Worm (Caenorhabditis elegans) whole organism, L1 larva: ENCODE results near the gene F09E10.5.

Source experiments
- C04F5.9 ChIP-seq: sonication (generic microtip); optimal IDR thresholded peaks from 2 replicates; lab custom pipeline; 2016; ENCODE audit warnings: missing genetic modification characterization, missing compliant biosample characterization
- C34B4.2 ChIP-seq: sonication (generic microtip); optimal IDR thresholded peaks from 2 replicates; lab custom pipeline; 2017; ENCODE audit warnings: mild to moderate bottlenecking, missing genetic modification characterization, missing compliant biosample characterization
- F16B12.6 ChIP-seq: fragments of 150-350 bp; optimal IDR thresholded peaks from 2 replicates; lab custom pipeline; 2014; ENCODE audit warnings: missing biosample characterization, missing genetic modification characterization
- Y116A8C.19 ChIP-seq: sonication (generic microtip); optimal IDR thresholded peaks from 2 replicates; lab custom pipeline; 2016; ENCODE audit warnings: missing compliant biosample characterization, missing genetic modification characterization, borderline replicate concordance
- alr-1 ChIP-seq: fragments of 200-800 bp; sonication (Bioruptor generic); optimal IDR thresholded peaks from 2 replicates; lab custom pipeline; 2018; ENCODE audit warnings: borderline replicate concordance, mild to moderate bottlenecking, missing genetic modification characterization, missing compliant biosample characterization
- ama-1 ChIP-seq: fragments of 150-350 bp; optimal IDR thresholded peaks from 2 replicates; lab custom pipeline; 2014
- blmp-1 ChIP-seq: fragments of 150-350 bp; optimal IDR thresholded peaks from 2 replicates; lab custom pipeline; 2014; ENCODE audit warnings: missing biosample characterization, missing genetic modification characterization
- ceh-63 ChIP-seq: fragments of 200-800 bp; sonication (Bioruptor generic); optimal IDR thresholded peaks from 2 replicates; lab custom pipeline; 2018; ENCODE audit warnings: mild to moderate bottlenecking, missing genetic modification characterization, missing compliant biosample characterization
- ceh-8 ChIP-seq: fragments of 200-800 bp; sonication (Bioruptor generic); optimal IDR thresholded peaks from 2 replicates; lab custom pipeline; 2018; ENCODE audit warnings: mild to moderate bottlenecking, missing genetic modification characterization, moderate library complexity, missing compliant biosample characterization
- ces-1 ChIP-seq: fragments of 150-350 bp; optimal IDR thresholded peaks from 2 replicates; lab custom pipeline; 2014; ENCODE audit warnings: missing biosample characterization, missing genetic modification reagents, missing genetic modification characterization
- dpl-1 ChIP-seq, 3 experiments: fragments of 150-350 bp in 2 of 3; sonication (generic microtip) in 1 of 3; optimal IDR thresholded peaks; 2 replicates each; lab custom pipeline; 2014 to 2017; ENCODE audit warnings: missing biosample characterization in 3 of 3, missing genetic modification characterization in 3 of 3, missing genetic modification reagents in 3 of 3
- efl-1 ChIP-seq, 4 experiments: fragments of 150-350 bp; optimal IDR thresholded peaks in 3 of 4; peaks in 1 of 4; 1 replicate in 1 of 4; 2 replicates in 3 of 4; lab custom pipeline; 2014; ENCODE audit warnings: missing biosample characterization in 2 of 4, missing genetic modification characterization in 2 of 4, missing genetic modification reagents in 2 of 4
- egl-13 ChIP-seq: sonication (generic microtip); optimal IDR thresholded peaks from 2 replicates; lab custom pipeline; 2016; ENCODE audit warnings: missing genotype, missing genetic modification reagents, missing genetic modification characterization, missing compliant biosample characterization
- egl-27 ChIP-seq, 2 experiments: fragments of 150-350 bp in 1 of 2; sonication (generic microtip); optimal IDR thresholded peaks; 3 replicates each; lab custom pipeline; 2017 to 2018; ENCODE audit warnings: missing biosample characterization in 2 of 2, missing genetic modification characterization in 2 of 2, missing genetic modification reagents in 2 of 2
- fkh-10 ChIP-seq: sonication (generic microtip); optimal IDR thresholded peaks from 2 replicates; lab custom pipeline; 2017; ENCODE audit warnings: missing biosample characterization, missing genetic modification reagents, missing genetic modification characterization
- fkh-8 ChIP-seq: sonication (generic microtip); optimal IDR thresholded peaks from 2 replicates; lab custom pipeline; 2016; ENCODE audit warnings: mild to moderate bottlenecking, missing genetic modification characterization, missing compliant biosample characterization
- grh-1 ChIP-seq: fragments of 200-800 bp; sonication (Bioruptor generic); IDR thresholded peaks from 2 replicates; pipeline ENCODE4 v1.3.6; 2022; ENCODE audit warnings: missing genetic modification reagents, missing genetic modification characterization, missing compliant biosample characterization
- hlh-17 ChIP-seq: fragments of 200-800 bp; sonication (Bioruptor generic); optimal IDR thresholded peaks from 2 replicates; lab custom pipeline; 2018; ENCODE audit warnings: missing genetic modification characterization, mild to moderate bottlenecking, missing compliant biosample characterization, moderate library complexity, borderline replicate concordance
- hlh-4 ChIP-seq: sonication (generic microtip); optimal IDR thresholded peaks from 2 replicates; lab custom pipeline; 2016; ENCODE audit warnings: mild to moderate bottlenecking, missing genetic modification characterization, missing compliant biosample characterization
- hpl-2 ChIP-seq: fragments of 150-350 bp; optimal IDR thresholded peaks from 2 replicates; lab custom pipeline; 2014; ENCODE audit warnings: missing biosample characterization, missing genetic modification reagents, missing genetic modification characterization
- isw-1 ChIP-seq: fragments of 200-800 bp; sonication (Bioruptor generic); IDR thresholded peaks from 2 replicates; pipeline ENCODE4 v1.3.6; 2022; ENCODE audit warnings: missing genetic modification characterization, missing compliant biosample characterization
- jun-1 ChIP-seq: fragments of 150-350 bp; optimal IDR thresholded peaks from 2 replicates; lab custom pipeline; 2014; ENCODE audit warnings: missing biosample characterization, missing genetic modification reagents, missing genetic modification characterization
- lin-13 ChIP-seq: fragments of 150-350 bp; optimal IDR thresholded peaks from 2 replicates; lab custom pipeline; 2014; ENCODE audit warnings: missing biosample characterization, missing genetic modification reagents, missing genetic modification characterization
- lsy-2 ChIP-seq, 2 experiments: fragments of 150-350 bp; optimal IDR thresholded peaks; 2 replicates each; lab custom pipeline; 2014; ENCODE audit warnings: missing biosample characterization in 2 of 2, missing genetic modification characterization in 2 of 2
- mef-2 ChIP-seq: fragments of 150-350 bp; optimal IDR thresholded peaks from 2 replicates; lab custom pipeline; 2014; ENCODE audit warnings: missing biosample characterization, missing genetic modification characterization
- mep-1 ChIP-seq: fragments of 150-350 bp; optimal IDR thresholded peaks from 2 replicates; lab custom pipeline; 2014; ENCODE audit warnings: missing biosample characterization, missing genetic modification characterization
- nhr-19 ChIP-seq: fragments of 200-800 bp; sonication (Bioruptor generic); conservative IDR thresholded peaks from 2 replicates; pipeline ENCODE4 v1.3.6; 2022; ENCODE audit warnings: missing genetic modification characterization, missing compliant biosample characterization
- nhr-237 ChIP-seq: fragments of 150-350 bp; optimal IDR thresholded peaks from 2 replicates; lab custom pipeline; 2014; ENCODE audit warnings: missing biosample characterization, missing genetic modification characterization
- nhr-71 ChIP-seq: sonication (generic microtip); optimal IDR thresholded peaks from 2 replicates; lab custom pipeline; 2016; ENCODE audit warnings: mild to moderate bottlenecking, missing genetic modification characterization, moderate library complexity, missing compliant biosample characterization
- nhr-76 ChIP-seq: sonication (generic microtip); optimal IDR thresholded peaks from 2 replicates; lab custom pipeline; 2017; ENCODE audit warnings: missing biosample characterization, missing genetic modification characterization
- pag-3 ChIP-seq: sonication (generic microtip); optimal IDR thresholded peaks from 2 replicates; lab custom pipeline; 2017; ENCODE audit warnings: missing genetic modification characterization, mild to moderate bottlenecking, missing compliant biosample characterization, antibody characterized with exemption, borderline replicate concordance; ENCODE audit not compliant: insufficient read depth
- pax-3 ChIP-seq: fragments of 200-800 bp; sonication (Bioruptor generic); optimal IDR thresholded peaks from 2 replicates; lab custom pipeline; 2018; ENCODE audit warnings: mild to moderate bottlenecking, missing genetic modification characterization, moderate library complexity, missing compliant biosample characterization
- rnt-1 ChIP-seq: sonication (generic microtip); optimal IDR thresholded peaks from 2 replicates; lab custom pipeline; 2016; ENCODE audit warnings: mild to moderate bottlenecking, missing genetic modification characterization, moderate library complexity, missing compliant biosample characterization
- skn-1 ChIP-seq: fragments of 150-350 bp; optimal IDR thresholded peaks from 2 replicates; lab custom pipeline; 2014; ENCODE audit warnings: missing biosample characterization, missing genetic modification characterization
- snu-23 ChIP-seq: sonication (generic microtip); optimal IDR thresholded peaks from 2 replicates; lab custom pipeline; 2016; ENCODE audit warnings: missing genetic modification characterization, missing compliant biosample characterization
- sup-37 ChIP-seq: fragments of 200-800 bp; sonication (Bioruptor generic); optimal IDR thresholded peaks from 2 replicates; lab custom pipeline; 2018; ENCODE audit warnings: mild to moderate bottlenecking, missing genetic modification characterization, missing compliant biosample characterization
- tlp-1 ChIP-seq: fragments of 150-350 bp; optimal IDR thresholded peaks from 2 replicates; lab custom pipeline; 2014; ENCODE audit warnings: missing biosample characterization, missing genetic modification characterization
- unc-62 ChIP-seq: fragments of 150-350 bp; optimal IDR thresholded peaks from 2 replicates; lab custom pipeline; 2014; ENCODE audit warnings: missing biosample characterization, missing genetic modification reagents, missing genetic modification characterization
- unc-86 ChIP-seq: sonication (generic microtip); optimal IDR thresholded peaks from 2 replicates; lab custom pipeline; 2016; ENCODE audit warnings: missing genetic modification characterization, missing compliant biosample characterization
- unc-98 ChIP-seq: fragments of 200-800 bp; sonication (Bioruptor generic); IDR thresholded peaks from 2 replicates; pipeline ENCODE4 v1.3.6; 2022; ENCODE audit warnings: missing genetic modification characterization, missing compliant biosample characterization
- vab-15 ChIP-seq: sonication (generic microtip); optimal IDR thresholded peaks from 2 replicates; lab custom pipeline; 2017; ENCODE audit warnings: missing genotype, mild to moderate bottlenecking, missing genetic modification characterization, missing compliant biosample characterization
- xbp-1 ChIP-seq: sonication (generic microtip); optimal IDR thresholded peaks from 2 replicates; lab custom pipeline; 2016; ENCODE audit warnings: missing genetic modification characterization, missing compliant biosample characterization
- zip-4 ChIP-seq: fragments of 200-800 bp; sonication (Bioruptor generic); optimal IDR thresholded peaks from 2 replicates; lab custom pipeline; 2018; ENCODE audit warnings: mild to moderate bottlenecking, missing genetic modification characterization, moderate library complexity, missing compliant biosample characterization
- ztf-11 ChIP-seq, 2 experiments: sonication (generic microtip); optimal IDR thresholded peaks; 2 replicates each; lab custom pipeline; 2016 to 2017; ENCODE audit warnings: missing genetic modification characterization in 2 of 2, missing biosample characterization in 1 of 2, missing compliant biosample characterization in 1 of 2

Gene F09E10.5

ce11 chrX:1489574-1489973, 4.6 kb downstream of the F09E10.5 start:
- no peak for TF ChIP-seq tlp-1
- no peak for TF ChIP-seq ceh-63
- no peak for TF ChIP-seq ztf-11 (tag; optimal IDR thresholded peaks at IDR 0.05; lab: Kevin White, UChicago)
- no peak for TF ChIP-seq hpl-2 (GFP tag; lab: Kevin White, UChicago)
- no peak for TF ChIP-seq C34B4.2 (tag; lab: Kevin White, UChicago)
- TF ChIP-seq dpl-1 (GFP tag; optimal IDR thresholded peaks at IDR 0.05; lab: Kevin White, UChicago) = no peak
- TF ChIP-seq mep-1 (tag; lab: Kevin White, UChicago) = no peak
- TF ChIP-seq pax-3 (tag; lab: Kevin White, UChicago) = no peak
- no peak for TF ChIP-seq xbp-1
- no peak for TF ChIP-seq unc-98 (GFP tag; lab: Robert Waterston, UW)
- TF ChIP-seq vab-15 (tag; lab: Kevin White, UChicago) = no peak
- no peak for TF ChIP-seq isw-1 (GFP tag; lab: Robert Waterston, UW)
- no peak for TF ChIP-seq nhr-237 (tag; lab: Kevin White, UChicago)
- no peak for TF ChIP-seq grh-1 (GFP tag; lab: Robert Waterston, UW)
- TF ChIP-seq snu-23 (GFP tag; lab: Kevin White, UChicago) = no peak
- no peak for TF ChIP-seq egl-27 (tag; optimal IDR thresholded peaks at IDR 0.05; lab: Kevin White, UChicago)
- TF ChIP-seq hlh-4 = no peak
- no peak for TF ChIP-seq ama-1
- no peak for TF ChIP-seq unc-86 (tag; lab: Kevin White, UChicago)
- TF ChIP-seq F16B12.6 (tag; lab: Kevin White, UChicago) = no peak

- TF ChIP-seq isw-1 (GFP tag; lab: Robert Waterston, UW) (no peak), nhr-19 (GFP tag; lab: Robert Waterston, UW) (0 out of 2 replicates have a peak, but pooled peaks have one; percentile 5)
Observed at ce11 chrX:1488775-1489174, 5.4 kb downstream of the F09E10.5 start.

ce11 chrX:1487096-1487495, 7.1 kb downstream of the F09E10.5 start:
- TF ChIP-seq vab-15 (tag; lab: Kevin White, UChicago) = no peak
- TF ChIP-seq nhr-19 (GFP tag; lab: Robert Waterston, UW) = no peak
- no peak for TF ChIP-seq efl-1 (optimal IDR thresholded peaks at IDR 0.05; lab: Kevin White, UChicago)
- no peak for TF ChIP-seq efl-1 (GFP tag; optimal IDR thresholded peaks at IDR 0.05 in 1 of 2; lab: Kevin White, UChicago)
- TF ChIP-seq ces-1 (GFP tag; lab: Kevin White, UChicago) = no peak
- TF ChIP-seq xbp-1 = no peak
- no peak for TF ChIP-seq unc-62
- no peak for TF ChIP-seq C34B4.2 (tag; lab: Kevin White, UChicago)

ce11 chrX:1486135-1486648, 8.0 kb downstream of the F09E10.5 start, which contains the start of the genes D1005.10 and dhs-25:
TSS of gene D1005.10 (minus strand) at chrX:1486185.
TSS of gene dhs-25 (plus strand) at chrX:1486532.
- peak; percentile 77 for TF ChIP-seq xbp-1
- no peak for TF ChIP-seq alr-1 (tag; lab: Kevin White, UChicago)
- no peak for TF ChIP-seq ces-1 (GFP tag; lab: Kevin White, UChicago)
- no peak for TF ChIP-seq hlh-17 (GFP tag; lab: Kevin White, UChicago)
- no peak for TF ChIP-seq ceh-63
- no peak for TF ChIP-seq C04F5.9 (tag; lab: Kevin White, UChicago)
- no peak for TF ChIP-seq lin-13
- TF ChIP-seq fkh-8 (tag; lab: Kevin White, UChicago) = no peak
- no peak for TF ChIP-seq unc-86 (tag; lab: Kevin White, UChicago)
- TF ChIP-seq jun-1 = peak; percentile 61
- TF ChIP-seq nhr-237 (tag; lab: Kevin White, UChicago) = no peak
- peak; percentile 95 for TF ChIP-seq nhr-71
- no peak for TF ChIP-seq Y116A8C.19 (tag; lab: Kevin White, UChicago)
- no peak for TF ChIP-seq fkh-10 (GFP tag; lab: Kevin White, UChicago)
- TF ChIP-seq ztf-11 (tag; optimal IDR thresholded peaks at IDR 0.05; lab: Kevin White, UChicago) = no peak
- TF ChIP-seq ceh-8 (GFP tag; lab: Kevin White, UChicago) = no peak
- no peak for TF ChIP-seq unc-62
- TF ChIP-seq blmp-1 (tag; lab: Kevin White, UChicago) = peak; percentile 82
- no peak for TF ChIP-seq sup-37 (GFP tag; lab: Kevin White, UChicago)
- peak; percentile 71 to 77 for TF ChIP-seq lsy-2 (tag; optimal IDR thresholded peaks at IDR 0.05; lab: Kevin White, UChicago)
- no peak for TF ChIP-seq nhr-76 (tag; lab: Kevin White, UChicago)
- peak; percentile 31 for TF ChIP-seq zip-4 (GFP tag; lab: Kevin White, UChicago)
- TF ChIP-seq rnt-1 = peak; percentile 83
- TF ChIP-seq egl-13 (tag; lab: Kevin White, UChicago) = no peak
- peak; percentile 85 for TF ChIP-seq nhr-19 (GFP tag; lab: Robert Waterston, UW)
- TF ChIP-seq pag-3 = no peak
- no peak for TF ChIP-seq mef-2 (tag; lab: Kevin White, UChicago)
- TF ChIP-seq F16B12.6 (tag; lab: Kevin White, UChicago) = no peak
- TF ChIP-seq vab-15 (tag; lab: Kevin White, UChicago) = no peak
- TF ChIP-seq skn-1 (tag; lab: Kevin White, UChicago) = peak; percentile 80
